Fruit fly (Drosophila melanogaster): Measurements from ENCODE around the gene SNF4Agamma.

SNF4Agamma gene

DNA sequence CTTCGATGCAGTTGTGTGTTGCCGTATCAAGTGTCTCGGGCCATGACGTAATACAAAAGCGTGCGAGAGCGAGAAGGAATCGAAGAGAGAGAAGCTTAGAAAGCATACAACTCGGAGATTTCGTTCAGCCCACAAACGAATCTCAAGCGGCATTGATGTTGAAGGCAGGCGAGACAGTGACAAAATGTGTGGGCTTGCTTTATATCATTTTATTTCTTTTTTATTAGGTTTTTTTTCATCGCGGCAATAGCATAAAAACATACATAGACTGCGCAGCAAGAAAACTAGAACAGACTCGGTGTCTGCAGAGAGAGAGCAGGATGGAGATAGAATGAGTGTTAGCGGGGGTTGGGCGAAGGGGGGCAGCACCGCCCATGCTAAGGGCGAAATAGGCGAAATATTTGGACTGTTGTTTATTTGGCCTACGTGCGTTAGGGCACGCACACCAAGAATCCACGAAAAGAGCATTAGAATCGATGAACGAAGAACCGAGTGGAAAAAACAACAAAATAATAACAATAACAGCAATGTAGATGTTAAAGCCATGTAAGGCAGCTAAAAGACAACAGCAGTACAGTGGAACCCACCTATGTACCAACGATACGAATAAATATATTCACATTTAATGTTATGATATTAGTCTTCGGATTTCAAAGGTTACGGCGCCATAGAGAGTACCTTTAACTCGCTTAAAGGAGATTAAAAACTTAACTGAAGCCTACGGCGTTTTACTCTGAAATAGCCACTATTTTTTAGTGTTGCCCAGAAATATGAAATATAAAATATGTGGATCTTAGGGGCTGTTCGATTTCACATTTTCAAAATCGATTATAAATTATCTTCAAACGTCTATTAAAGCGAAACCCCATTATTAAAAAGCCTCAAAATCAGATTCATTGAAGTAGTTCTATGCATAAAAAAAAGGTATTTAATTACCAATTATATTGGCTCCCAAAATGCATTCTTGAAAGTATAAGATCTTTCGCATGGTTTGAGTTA lies 47.2 kb downstream of the SNF4Agamma start:
- TF ChIP-seq usp (GFP tag; optimal IDR thresholded peaks at IDR 0.05) (no peak), EcR (GFP tag; optimal IDR thresholded peaks at IDR 0.05) (no peak), Dll (optimal IDR thresholded peaks at IDR 0.05) (no peak), psq (optimal IDR thresholded peaks at IDR 0.05) (no peak), CG8478 (optimal IDR thresholded peaks at IDR 0.05) (no peak), pan (optimal IDR thresholded peaks at IDR 0.05) (no peak)

DNA sequence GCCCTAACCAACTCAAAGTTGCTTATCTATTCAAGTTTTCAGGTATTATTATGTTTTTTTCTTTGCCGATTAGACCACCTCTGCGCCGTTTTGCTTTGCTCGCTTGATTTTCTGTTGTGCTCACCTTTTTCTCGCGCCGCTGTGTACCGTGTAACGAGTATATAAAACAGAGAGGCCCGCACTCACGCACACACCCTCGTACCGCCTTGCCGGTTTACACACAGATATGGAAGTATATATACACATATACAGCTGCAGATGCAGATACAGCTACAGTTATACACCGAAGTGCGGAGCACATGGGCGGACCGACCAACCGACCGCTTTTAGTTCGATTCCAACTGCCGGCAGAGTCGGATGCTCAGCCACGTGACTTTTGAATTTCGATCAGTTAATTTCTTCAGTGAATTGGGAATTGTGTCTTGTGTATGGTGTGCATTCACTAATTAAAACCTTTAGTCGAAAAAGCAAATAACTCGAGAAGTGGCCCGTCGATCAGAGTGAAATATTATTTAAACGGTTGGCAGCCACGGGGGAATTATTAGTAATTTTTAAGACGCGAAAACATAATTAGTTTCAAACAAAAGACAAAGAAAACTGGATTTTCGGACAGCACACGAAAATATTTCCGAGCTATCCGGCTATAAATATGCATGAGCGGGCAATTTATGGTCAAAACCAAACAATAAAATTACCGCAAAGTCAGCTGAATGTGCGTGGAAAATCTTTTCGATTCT lies 48.2 kb downstream of the SNF4Agamma start:
- no peak for TF ChIP-seq psq (optimal IDR thresholded peaks at IDR 0.05)
- TF ChIP-seq EcR (GFP tag; optimal IDR thresholded peaks at IDR 0.05): no peak
- TF ChIP-seq CG8478 (optimal IDR thresholded peaks at IDR 0.05): no peak
- no peak for TF ChIP-seq pan (optimal IDR thresholded peaks at IDR 0.05)
- no peak for TF ChIP-seq Dll (optimal IDR thresholded peaks at IDR 0.05)
- TF ChIP-seq usp (GFP tag; optimal IDR thresholded peaks at IDR 0.05): no peak

DNA sequence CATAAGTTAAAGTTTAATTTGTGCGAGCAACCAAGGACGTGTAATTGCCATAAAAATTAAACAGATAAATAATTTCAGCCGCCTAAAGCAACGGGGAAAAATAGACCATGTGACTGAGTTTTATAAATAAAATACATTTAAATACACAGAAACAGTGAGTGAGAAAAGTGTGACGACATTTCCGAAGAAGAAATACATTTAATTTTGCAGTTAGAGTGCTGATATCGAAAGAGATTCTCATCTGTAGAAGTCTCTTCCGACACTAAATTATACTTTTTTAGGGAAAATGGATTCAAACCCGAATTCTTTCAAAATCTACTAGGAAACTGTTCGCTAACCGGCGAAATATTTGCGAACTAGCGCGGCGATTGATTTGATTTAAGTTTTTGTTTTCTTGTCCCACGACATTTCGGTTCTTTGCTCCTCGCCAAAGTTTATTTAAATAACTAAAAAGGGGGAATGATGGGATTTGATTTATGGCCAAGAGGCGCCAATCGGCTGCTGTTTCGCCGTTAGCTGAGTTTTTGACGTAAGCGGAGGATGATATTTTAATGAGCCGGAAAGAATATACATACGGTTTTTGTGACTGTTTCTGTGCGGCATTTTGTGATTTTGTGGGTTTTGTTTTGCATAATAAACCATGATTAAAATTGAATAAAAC lies 49.1 kb downstream of the SNF4Agamma start:
- no peak for TF ChIP-seq EcR (GFP tag; optimal IDR thresholded peaks at IDR 0.05)
- TF ChIP-seq Dll (optimal IDR thresholded peaks at IDR 0.05): no peak
- no peak for TF ChIP-seq usp (GFP tag; optimal IDR thresholded peaks at IDR 0.05)
- TF ChIP-seq psq (optimal IDR thresholded peaks at IDR 0.05): no peak
- TF ChIP-seq pan (optimal IDR thresholded peaks at IDR 0.05): no peak
- no peak for TF ChIP-seq CG8478 (optimal IDR thresholded peaks at IDR 0.05)

DNA sequence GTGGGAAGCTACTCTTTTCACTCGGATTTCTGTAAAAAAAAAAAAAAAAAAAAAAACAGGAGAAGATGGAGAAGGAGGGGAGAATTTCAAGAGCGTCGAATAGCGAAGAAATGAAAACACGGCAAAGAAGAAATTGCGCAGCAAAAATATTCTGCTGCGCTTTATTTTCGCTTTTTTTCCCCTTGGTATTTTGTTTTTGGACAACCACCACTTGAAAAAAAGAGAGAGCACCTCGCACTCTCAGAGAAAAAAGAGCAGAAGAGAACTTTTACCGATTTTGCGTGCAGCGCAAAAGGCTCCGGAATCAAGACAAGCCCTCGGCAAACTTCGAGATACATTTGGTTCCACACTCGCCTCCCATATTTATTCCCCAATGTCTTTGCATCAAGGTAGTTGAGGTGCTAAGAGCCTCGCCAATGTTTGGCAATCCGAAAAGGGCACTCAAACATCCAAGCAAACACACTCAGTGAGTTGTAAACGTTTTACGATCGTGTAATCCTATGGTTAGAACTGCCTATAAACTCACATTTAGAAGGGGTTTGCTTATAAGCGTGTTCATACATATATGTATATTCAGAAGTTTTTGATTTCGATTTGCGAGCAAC lies 50.4 kb downstream of the SNF4Agamma start:
- TF ChIP-seq CG8478 (optimal IDR thresholded peaks at IDR 0.05) (no peak), psq (optimal IDR thresholded peaks at IDR 0.05) (no peak)

DNA sequence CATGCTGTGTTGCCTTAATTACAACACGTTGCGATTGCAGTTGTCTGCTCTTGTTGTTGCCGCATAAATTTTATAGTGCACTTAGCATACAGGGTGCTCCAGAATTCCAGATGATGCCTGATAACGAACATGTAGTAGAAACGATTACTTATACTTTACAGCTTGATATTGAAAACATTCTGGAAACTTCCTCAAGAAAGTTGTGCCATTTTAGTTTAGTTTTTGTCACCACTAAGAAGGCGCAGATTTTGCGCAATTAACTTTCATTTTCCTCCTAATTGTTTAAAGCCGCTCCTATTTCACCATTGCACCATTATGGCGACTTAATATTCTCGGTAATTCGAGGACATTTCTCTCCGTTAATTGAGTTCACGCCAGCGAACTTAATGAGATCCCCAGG lies 51.7 kb downstream of the SNF4Agamma start:
- TF ChIP-seq CG8478 (optimal IDR thresholded peaks at IDR 0.05) (no peak), Dll (optimal IDR thresholded peaks at IDR 0.05) (no peak), psq (optimal IDR thresholded peaks at IDR 0.05) (no peak), pan (optimal IDR thresholded peaks at IDR 0.05) (no peak), EcR (GFP tag; optimal IDR thresholded peaks at IDR 0.05) (no peak), usp (GFP tag; optimal IDR thresholded peaks at IDR 0.05) (no peak)

DNA sequence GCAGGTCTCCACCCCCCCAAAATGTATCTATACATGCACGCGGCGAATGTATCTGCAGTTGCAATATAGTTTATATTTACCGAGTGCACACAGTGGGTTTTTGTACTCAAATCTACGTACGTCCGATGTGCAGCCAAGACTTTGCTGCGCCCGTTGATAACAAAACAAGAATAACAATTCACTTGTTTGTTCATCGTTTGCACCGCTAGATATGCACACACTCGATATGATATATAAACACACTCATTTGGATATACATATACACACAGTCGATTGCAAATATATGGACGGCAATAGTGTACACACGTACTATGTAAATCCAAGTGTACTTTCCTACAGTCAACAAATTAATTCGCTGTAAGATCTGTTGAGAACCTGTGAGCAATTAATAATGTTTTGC lies 53.2 kb downstream of the SNF4Agamma start:
- TF ChIP-seq usp (GFP tag; optimal IDR thresholded peaks at IDR 0.05) (no peak), CG8478 (optimal IDR thresholded peaks at IDR 0.05) (no peak), psq (optimal IDR thresholded peaks at IDR 0.05) (no peak), EcR (GFP tag; optimal IDR thresholded peaks at IDR 0.05) (no peak), pan (optimal IDR thresholded peaks at IDR 0.05) (no peak), Dll (optimal IDR thresholded peaks at IDR 0.05) (no peak)

DNA sequence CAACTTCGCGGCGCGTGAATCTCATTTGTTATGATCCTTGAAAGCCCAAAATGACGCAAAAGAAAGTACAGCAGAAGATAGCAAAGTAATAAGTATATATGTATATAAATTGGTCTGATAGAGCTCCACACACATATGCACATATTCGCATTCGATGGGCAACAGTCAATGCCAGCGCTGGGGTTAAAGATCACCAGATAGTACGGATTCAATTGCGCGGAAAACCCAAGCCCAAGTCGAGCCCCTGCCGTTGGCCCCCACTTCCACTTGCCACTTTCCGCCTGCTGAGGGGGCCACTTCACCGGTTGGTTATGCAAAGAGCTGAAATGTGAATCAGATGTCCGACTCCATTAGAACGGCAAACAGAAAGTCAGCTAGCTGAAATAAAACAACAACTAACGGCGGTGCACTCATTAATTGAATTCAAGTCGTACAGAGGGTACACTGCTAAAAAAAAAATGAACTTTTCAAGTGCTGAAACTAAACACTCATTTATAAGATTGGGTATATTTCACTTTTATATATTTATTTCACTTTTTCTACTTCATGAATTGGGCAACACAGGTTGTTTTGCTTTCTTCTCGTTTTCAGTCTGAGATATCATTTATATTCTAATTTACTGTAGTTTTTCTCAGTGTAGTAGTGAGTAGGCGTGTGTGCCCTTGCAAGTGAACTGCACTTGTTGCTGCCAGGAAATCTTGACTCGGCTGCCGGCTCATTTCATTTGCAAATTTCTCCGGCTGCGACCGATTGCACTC lies 54.9 kb downstream of the SNF4Agamma start:
- no peak for TF ChIP-seq CG8478 (optimal IDR thresholded peaks at IDR 0.05)
- TF ChIP-seq pan (optimal IDR thresholded peaks at IDR 0.05): no peak
- no peak for TF ChIP-seq usp (GFP tag; optimal IDR thresholded peaks at IDR 0.05)
- TF ChIP-seq EcR (GFP tag; optimal IDR thresholded peaks at IDR 0.05): no peak
- no peak for TF ChIP-seq psq (optimal IDR thresholded peaks at IDR 0.05)
- no peak for TF ChIP-seq Dll (optimal IDR thresholded peaks at IDR 0.05)

DNA sequence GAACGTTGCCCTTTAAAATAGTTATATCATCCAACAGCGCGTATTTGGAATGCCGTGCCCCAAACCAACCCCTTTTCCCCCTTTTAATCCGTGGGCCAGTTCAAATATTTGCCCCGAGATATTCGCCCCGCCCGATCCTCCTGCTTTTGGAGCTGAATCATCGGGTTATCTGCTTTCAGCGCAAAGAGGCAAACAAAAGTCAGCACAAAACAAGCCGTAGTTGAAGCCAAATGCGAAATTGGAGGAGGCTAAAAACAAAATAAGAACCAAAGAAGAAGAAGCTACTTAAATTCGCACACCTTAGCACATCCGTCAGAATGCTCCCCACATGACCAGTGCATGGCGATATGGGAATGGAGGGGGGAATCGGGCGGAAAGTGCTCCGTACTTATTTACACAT lies 57.0 kb downstream of the SNF4Agamma start:
- TF ChIP-seq Dll (optimal IDR thresholded peaks at IDR 0.05) (no peak), usp (GFP tag; optimal IDR thresholded peaks at IDR 0.05) (no peak), EcR (GFP tag; optimal IDR thresholded peaks at IDR 0.05) (no peak)

DNA sequence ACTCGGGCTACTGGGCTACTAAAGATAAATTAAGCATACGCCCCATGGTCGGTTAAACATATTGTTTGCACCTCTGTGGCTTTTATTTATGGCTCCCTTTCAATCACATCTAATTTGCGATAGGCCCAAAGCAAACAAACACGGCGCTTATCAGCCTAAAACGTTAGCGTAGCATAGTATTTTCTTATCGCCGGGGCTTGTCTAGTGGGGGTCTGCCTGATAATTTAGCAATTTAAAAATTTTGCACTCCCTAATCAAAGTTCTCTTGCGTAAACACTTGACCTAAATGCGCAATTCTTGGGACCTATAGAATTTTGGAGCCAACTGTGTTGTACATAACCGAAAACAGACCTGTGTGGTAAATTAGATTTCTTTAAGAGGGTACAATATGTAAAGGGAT lies 57.5 kb downstream of the SNF4Agamma start:
- no peak for TF ChIP-seq psq (optimal IDR thresholded peaks at IDR 0.05)
- no peak for TF ChIP-seq usp (GFP tag; optimal IDR thresholded peaks at IDR 0.05)
- no peak for TF ChIP-seq CG8478 (optimal IDR thresholded peaks at IDR 0.05)
- TF ChIP-seq EcR (GFP tag; optimal IDR thresholded peaks at IDR 0.05): no peak
- TF ChIP-seq pan (optimal IDR thresholded peaks at IDR 0.05): no peak
- TF ChIP-seq Dll (optimal IDR thresholded peaks at IDR 0.05): no peak

DNA sequence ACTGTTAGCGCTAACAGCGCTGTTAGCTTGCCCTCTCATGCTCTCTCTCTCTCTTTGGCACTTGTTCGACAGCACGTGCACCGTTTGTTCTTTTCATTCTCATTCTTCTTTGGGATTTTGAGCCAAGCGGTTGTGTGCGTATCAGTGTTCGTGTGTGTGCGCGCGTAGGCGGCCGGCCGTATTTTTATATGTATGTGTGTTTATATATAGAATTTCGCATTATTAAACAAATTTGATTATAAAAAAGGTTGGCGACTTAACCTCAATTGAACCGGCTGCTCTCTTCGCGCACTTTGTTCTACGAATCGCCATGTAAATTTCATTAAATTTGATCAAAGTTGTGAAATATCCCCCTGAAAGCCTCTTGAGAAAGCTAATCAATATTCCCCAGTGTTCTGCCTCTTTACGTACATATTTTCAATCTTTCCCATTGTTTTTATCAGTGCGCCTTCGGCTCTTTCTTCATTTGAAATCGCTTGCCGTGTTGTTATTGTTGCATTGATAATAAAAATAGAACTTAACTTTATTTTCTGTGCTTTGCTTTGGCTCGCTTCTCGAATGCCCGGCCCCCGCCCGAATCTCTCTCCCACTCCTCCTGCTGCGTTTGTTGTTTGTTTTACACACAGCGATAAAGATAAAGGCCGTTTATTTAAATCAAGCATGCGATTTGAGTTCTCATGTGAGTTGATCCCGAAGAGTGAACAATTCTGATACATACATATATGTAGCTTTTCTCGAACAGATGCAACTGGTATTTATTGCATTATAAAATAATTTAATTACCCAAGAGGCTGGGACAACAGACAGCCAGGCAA lies 58.8 kb downstream of the SNF4Agamma start:
- TF ChIP-seq CG8478 (optimal IDR thresholded peaks at IDR 0.05) (no peak), EcR (GFP tag; optimal IDR thresholded peaks at IDR 0.05) (no peak), usp (GFP tag; optimal IDR thresholded peaks at IDR 0.05) (no peak), pan (optimal IDR thresholded peaks at IDR 0.05) (no peak), Dll (optimal IDR thresholded peaks at IDR 0.05) (no peak), psq (optimal IDR thresholded peaks at IDR 0.05) (no peak)

All from whole organism.